Worm (Caenorhabditis elegans) whole organism, L1 larva: ENCODE measurements around the gene math-49.
A peak's percentile ranks its signal among the peaks of the same experiment; 100 is the strongest.
"Not testable (repeated sequence)": the region's sequence is repeated elsewhere in the genome, so short reads cannot be mapped to it uniquely, and the experiment has no call there.

Source experiments
- C16A3.4 ChIP-seq: fragments of 150-350 bp; optimal IDR thresholded peaks from 2 replicates; lab custom pipeline; 2014; ENCODE audit warnings: missing biosample characterization, missing genetic modification characterization
- Y116A8C.19 ChIP-seq: sonication (generic microtip); optimal IDR thresholded peaks from 2 replicates; lab custom pipeline; 2016; ENCODE audit warnings: missing compliant biosample characterization, missing genetic modification characterization, borderline replicate concordance
- alr-1 ChIP-seq: fragments of 200-800 bp; sonication (Bioruptor generic); optimal IDR thresholded peaks from 2 replicates; lab custom pipeline; 2018; ENCODE audit warnings: borderline replicate concordance, mild to moderate bottlenecking, missing genetic modification characterization, missing compliant biosample characterization
- ceh-63 ChIP-seq: fragments of 200-800 bp; sonication (Bioruptor generic); optimal IDR thresholded peaks from 2 replicates; lab custom pipeline; 2018; ENCODE audit warnings: mild to moderate bottlenecking, missing genetic modification characterization, missing compliant biosample characterization
- ces-1 ChIP-seq: fragments of 150-350 bp; optimal IDR thresholded peaks from 2 replicates; lab custom pipeline; 2014; ENCODE audit warnings: missing biosample characterization, missing genetic modification reagents, missing genetic modification characterization
- efl-1 ChIP-seq, 4 experiments: fragments of 150-350 bp; optimal IDR thresholded peaks in 3 of 4; peaks in 1 of 4; 1 replicate in 1 of 4; 2 replicates in 3 of 4; lab custom pipeline; 2014; ENCODE audit warnings: missing biosample characterization in 2 of 4, missing genetic modification characterization in 2 of 4, missing genetic modification reagents in 2 of 4
- efl-3 ChIP-seq: fragments of 200-800 bp; sonication (Bioruptor generic); optimal IDR thresholded peaks from 2 replicates; lab custom pipeline; 2018; ENCODE audit warnings: mild to moderate bottlenecking, missing genetic modification characterization, missing compliant biosample characterization
- elt-2 ChIP-seq: sonication (generic microtip); optimal IDR thresholded peaks from 2 replicates; lab custom pipeline; 2016; ENCODE audit warnings: missing genetic modification characterization, mild to moderate bottlenecking, inconsistent platforms, missing compliant biosample characterization, missing genetic modification reagents
- elt-3 ChIP-seq, 6 experiments: fragments of 150-350 bp in 1 of 6; sonication (generic microtip); optimal IDR thresholded peaks; 2 replicates each; lab custom pipeline; 2017 to 2018; ENCODE audit warnings: missing biosample characterization in 6 of 6, missing genetic modification characterization in 6 of 6, inconsistent platforms in 1 of 6
- ets-5 ChIP-seq: fragments of 200-800 bp; sonication (Bioruptor generic); IDR thresholded peaks from 2 replicates; pipeline ENCODE4 v1.3.6; 2022; ENCODE audit warnings: missing genetic modification characterization, missing compliant biosample characterization
- grh-1 ChIP-seq: fragments of 200-800 bp; sonication (Bioruptor generic); IDR thresholded peaks from 2 replicates; pipeline ENCODE4 v1.3.6; 2022; ENCODE audit warnings: missing genetic modification reagents, missing genetic modification characterization, missing compliant biosample characterization
- jun-1 ChIP-seq: fragments of 150-350 bp; optimal IDR thresholded peaks from 2 replicates; lab custom pipeline; 2014; ENCODE audit warnings: missing biosample characterization, missing genetic modification reagents, missing genetic modification characterization
- lin-14 ChIP-seq: fragments of 200-800 bp; sonication (Bioruptor generic); optimal IDR thresholded peaks from 2 replicates; lab custom pipeline; 2018; ENCODE audit warnings: mild to moderate bottlenecking, missing genetic modification characterization, moderate library complexity, missing compliant biosample characterization
- lin-35 ChIP-seq, 2 experiments: fragments of 150-350 bp; optimal IDR thresholded peaks; 2 replicates each; lab custom pipeline; 2014; ENCODE audit warnings: missing biosample characterization in 2 of 2, missing genetic modification characterization in 2 of 2, missing genetic modification reagents in 2 of 2
- lin-39 ChIP-seq: fragments of 150-350 bp; optimal IDR thresholded peaks from 2 replicates; lab custom pipeline; 2014; ENCODE audit warnings: missing biosample characterization, missing genetic modification reagents, missing genetic modification characterization
- mef-2 ChIP-seq: fragments of 150-350 bp; optimal IDR thresholded peaks from 2 replicates; lab custom pipeline; 2014; ENCODE audit warnings: missing biosample characterization, missing genetic modification characterization
- nhr-12 ChIP-seq: sonication (generic microtip); optimal IDR thresholded peaks from 2 replicates; lab custom pipeline; 2017; ENCODE audit warnings: missing biosample characterization, missing genetic modification characterization
- nhr-20 ChIP-seq: sonication (generic microtip); optimal IDR thresholded peaks from 2 replicates; lab custom pipeline; 2016; ENCODE audit warnings: mild to moderate bottlenecking, missing genetic modification characterization, missing compliant biosample characterization
- nhr-77 ChIP-seq: fragments of 150-350 bp; optimal IDR thresholded peaks from 2 replicates; lab custom pipeline; 2014; ENCODE audit warnings: missing biosample characterization, missing genetic modification characterization
- nhr-85 ChIP-seq: sonication (generic microtip); peaks from one replicate; lab custom pipeline; 2016; ENCODE audit warnings: missing genetic modification characterization, inconsistent platforms, missing compliant biosample characterization
- pqm-1 ChIP-seq: sonication (generic microtip); optimal IDR thresholded peaks from 3 replicates; lab custom pipeline; 2017; ENCODE audit warnings: missing biosample characterization, missing genetic modification characterization
- rnt-1 ChIP-seq: sonication (generic microtip); optimal IDR thresholded peaks from 2 replicates; lab custom pipeline; 2016; ENCODE audit warnings: mild to moderate bottlenecking, missing genetic modification characterization, moderate library complexity, missing compliant biosample characterization
- snu-23 ChIP-seq: sonication (generic microtip); optimal IDR thresholded peaks from 2 replicates; lab custom pipeline; 2016; ENCODE audit warnings: missing genetic modification characterization, missing compliant biosample characterization
- sox-4 ChIP-seq: sonication (generic microtip); optimal IDR thresholded peaks from 2 replicates; lab custom pipeline; 2016; ENCODE audit warnings: missing genetic modification characterization, missing compliant biosample characterization
- sptf-1 ChIP-seq: fragments of 150-350 bp; optimal IDR thresholded peaks from 2 replicates; lab custom pipeline; 2014; ENCODE audit warnings: missing biosample characterization, missing genetic modification characterization
- sup-37 ChIP-seq: fragments of 200-800 bp; sonication (Bioruptor generic); optimal IDR thresholded peaks from 2 replicates; lab custom pipeline; 2018; ENCODE audit warnings: mild to moderate bottlenecking, missing genetic modification characterization, missing compliant biosample characterization
- tlp-1 ChIP-seq: fragments of 150-350 bp; optimal IDR thresholded peaks from 2 replicates; lab custom pipeline; 2014; ENCODE audit warnings: missing biosample characterization, missing genetic modification characterization
- unc-30 ChIP-seq: sonication (generic microtip); optimal IDR thresholded peaks from 2 replicates; lab custom pipeline; 2017; ENCODE audit warnings: missing biosample characterization, missing genetic modification characterization
- unc-62 ChIP-seq: fragments of 150-350 bp; optimal IDR thresholded peaks from 2 replicates; lab custom pipeline; 2014; ENCODE audit warnings: missing biosample characterization, missing genetic modification reagents, missing genetic modification characterization
- xbp-1 ChIP-seq: sonication (generic microtip); optimal IDR thresholded peaks from 2 replicates; lab custom pipeline; 2016; ENCODE audit warnings: missing genetic modification characterization, missing compliant biosample characterization

Gene math-49

ce11 chrII:1986979-1987378 lies 31.5 kb upstream of the math-49 start, which contains the start of gene Y16E11A.4:
Y16E11A.4 (plus strand) TSS chrII:1987279.
- TF ChIP-seq C16A3.4 (tag; lab: Kevin White, UChicago) (no peak), tlp-1 (tag; lab: Kevin White, UChicago) (no peak), pqm-1 (no peak)
- TF ChIP-seq, all 84 proteins: peak for 0

- TF ChIP-seq jun-1 (tag; lab: Kevin White, UChicago) = peak; percentile 64
- TF ChIP-seq elt-2 (tag; lab: Kevin White, UChicago) = peak; percentile 98
- TF ChIP-seq sptf-1 = no peak
- peak; percentile 43 for TF ChIP-seq lin-14
- peak in 1 of 6 experiments; percentile 42 for TF ChIP-seq elt-3 (tag; optimal IDR thresholded peaks at IDR 0.05; lab: Kevin White, UChicago)
- peak; percentile 56 for TF ChIP-seq tlp-1 (tag; lab: Kevin White, UChicago)
- peak; percentile 56 for TF ChIP-seq pqm-1
- no peak for TF ChIP-seq unc-30
These were observed 6.3 kb downstream of the math-49 start for ce11 chrII:1949119-1949518.

ce11 chrII:1948393-1948792 lies 7.1 kb downstream of the math-49 start, which contains the start of gene ZK250.2:
ZK250.2 (plus strand) TSS chrII:1948693.
- not testable (repeated sequence) for TF ChIP-seq xbp-1; tlp-1 (tag; lab: Kevin White, UChicago); rnt-1
- TF ChIP-seq, all 84 proteins: peak for 0; not testable (repeated sequence) for 84

- TF ChIP-seq ces-1 (GFP tag; lab: Kevin White, UChicago) (no peak), lin-35 (GFP tag; optimal IDR thresholded peaks at IDR 0.05; lab: Kevin White, UChicago) (no peak), unc-62 (GFP tag; lab: Kevin White, UChicago) (no peak), grh-1 (GFP tag; lab: Robert Waterston, UW) (no peak), sup-37 (GFP tag; lab: Kevin White, UChicago) (no peak), efl-3 (no peak), jun-1 (tag; lab: Kevin White, UChicago) (no peak), ceh-63 (GFP tag; lab: Kevin White, UChicago) (no peak), ets-5 (GFP tag; lab: Robert Waterston, UW) (no peak), unc-30 (no peak), snu-23 (GFP tag; lab: Kevin White, UChicago) (no peak), alr-1 (no peak), lin-14 (no peak)
- TF ChIP-seq, all 84 proteins: peak for 0
These were observed 9.0 kb downstream of the math-49 start, which contains the start of gene math-48 for ce11 chrII:1946427-1946826. math-48 (minus strand) TSS chrII:1946527.

ce11 chrII:1945093-1945492 lies 10.4 kb downstream of the math-49 start, which contains the start of gene ZK250.14:
ZK250.14 (minus strand) TSS chrII:1945193.
- TF ChIP-seq nhr-12 = no peak
- TF ChIP-seq rnt-1 = no peak
- TF ChIP-seq nhr-85 (tag; lab: Kevin White, UChicago) = no peak
- TF ChIP-seq Y116A8C.19 (tag; lab: Kevin White, UChicago) = no peak
- no peak for TF ChIP-seq efl-1 (optimal IDR thresholded peaks at IDR 0.05; lab: Kevin White, UChicago)
- no peak for TF ChIP-seq efl-1 (GFP tag; optimal IDR thresholded peaks at IDR 0.05 in 1 of 2; lab: Kevin White, UChicago)
- no peak for TF ChIP-seq lin-35 (GFP tag; optimal IDR thresholded peaks at IDR 0.05; lab: Kevin White, UChicago)
- no peak for TF ChIP-seq snu-23 (GFP tag; lab: Kevin White, UChicago)
- no peak for TF ChIP-seq alr-1
- TF ChIP-seq nhr-20 = no peak
- no peak for TF ChIP-seq tlp-1 (tag; lab: Kevin White, UChicago)
- TF ChIP-seq sox-4 (tag; lab: Kevin White, UChicago) = no peak
- no peak for TF ChIP-seq nhr-77
- no peak for TF ChIP-seq xbp-1
- TF ChIP-seq mef-2 (tag; lab: Kevin White, UChicago) = no peak

ce11 chrII:1939652-1940051 lies 15.8 kb downstream of the math-49 start, which contains the start of gene ZK250.13:
ZK250.13 (minus strand) TSS chrII:1939752.
- TF ChIP-seq lin-39 (tag; lab: Kevin White, UChicago) (no peak), elt-2 (tag; lab: Kevin White, UChicago) (peak; percentile 36)
